Fruit fly (Drosophila melanogaster): ENCODE measurements around the gene Ccdc85.

Ccdc85 gene

dm6 chr2L:3039774-3040173, 40.7 kb downstream of the Ccdc85 start, which contains the start of the genes cnir and CG17221:
cnir (minus strand) TSS chr2L:3039812.
CG17221 (plus strand) TSS chr2L:3039976.
- TF ChIP-seq noc (tag; optimal IDR thresholded peaks at IDR 0.05): peak; percentile 71

dm6 chr2L:3041918-3042615, 43.0 kb downstream of the Ccdc85 start, which contains the start of gene CG17261:
CG17261 (plus strand) TSS chr2L:3042551.
- peak; percentile 89 for TF ChIP-seq noc (tag; optimal IDR thresholded peaks at IDR 0.05)

dm6 chr2L:3043647-3044046, 44.6 kb downstream of the Ccdc85 start, which contains the start of gene FASN2:
FASN2 (plus strand) TSS chr2L:3043947.
- TF ChIP-seq noc (tag; optimal IDR thresholded peaks at IDR 0.05): no peak

- no peak for TF ChIP-seq noc (tag; optimal IDR thresholded peaks at IDR 0.05)
These were observed 45.8 kb downstream of the Ccdc85 start for dm6 chr2L:3044660-3045504.

- peak; percentile 80 for TF ChIP-seq noc (tag; optimal IDR thresholded peaks at IDR 0.05)
These were observed 56.8 kb downstream of the Ccdc85 start for dm6 chr2L:3055710-3056447.

- TF ChIP-seq noc (tag; optimal IDR thresholded peaks at IDR 0.05): peak; percentile 25
These were observed 57.3 kb downstream of the Ccdc85 start, which contains the start of gene FASN1 for dm6 chr2L:3056448-3056790. FASN1 (plus strand) TSS chr2L:3056598.

dm6 chr2L:3057951-3058771, 59.1 kb downstream of the Ccdc85 start:
- peak; percentile 79 for TF ChIP-seq noc (tag; optimal IDR thresholded peaks at IDR 0.05)

- peak; percentile 63 for TF ChIP-seq noc (tag; optimal IDR thresholded peaks at IDR 0.05)
These were observed 59.9 kb downstream of the Ccdc85 start for dm6 chr2L:3058772-3059623.

dm6 chr2L:3059624-3059919, 60.5 kb downstream of the Ccdc85 start:
- TF ChIP-seq noc (tag; optimal IDR thresholded peaks at IDR 0.05): no peak

Measured in whole organism, larva.